Worm (Caenorhabditis elegans) whole organism, midembryonic: Measurements from ENCODE around the gene Y38C1AA.1.

Source experiments
- T22C8.4 ChIP-seq: fragments of 200-800 bp; sonication (Bioruptor generic); IDR thresholded peaks from 2 replicates; pipeline ENCODE4 v1.3.6; 2022; ENCODE audit warnings: missing genetic modification characterization, missing compliant biosample characterization
- cog-1 ChIP-seq: sonication (generic microtip); optimal IDR thresholded peaks from 2 replicates; lab custom pipeline; 2016; ENCODE audit warnings: missing genetic modification characterization, missing compliant biosample characterization
- flt-1 ChIP-seq: fragments of 200-800 bp; sonication (Bioruptor generic); IDR thresholded peaks from 2 replicates; pipeline ENCODE4 v1.3.6; 2022; ENCODE audit warnings: missing genetic modification characterization, missing compliant biosample characterization
- klf-2 ChIP-seq: fragments of 200-800 bp; sonication (Bioruptor generic); conservative IDR thresholded peaks from 2 replicates; pipeline ENCODE4 v1.3.6; 2022; ENCODE audit warnings: missing genetic modification reagents, missing genetic modification characterization, missing compliant biosample characterization
- med-1 ChIP-seq: sonication (generic microtip); optimal IDR thresholded peaks from 2 replicates; lab custom pipeline; 2017; ENCODE audit warnings: missing genetic modification characterization, mild to moderate bottlenecking, missing compliant biosample characterization, antibody characterized with exemption, missing genetic modification reagents; ENCODE audit not compliant: insufficient read depth
- ref-1 ChIP-seq: fragments of 200-800 bp; sonication (Bioruptor generic); conservative IDR thresholded peaks from 2 replicates; pipeline ENCODE4 v1.3.6; 2022; ENCODE audit warnings: missing genetic modification reagents, missing genetic modification characterization, missing compliant biosample characterization
- tab-1 ChIP-seq: fragments of 200-800 bp; sonication (Bioruptor generic); IDR thresholded peaks from 2 replicates; pipeline ENCODE4 v1.3.6; 2022; ENCODE audit warnings: missing genetic modification characterization, missing compliant biosample characterization
- ztf-23 ChIP-seq: fragments of 200-800 bp; sonication (Bioruptor generic); IDR thresholded peaks from 2 replicates; pipeline ENCODE4 v1.3.6; 2022; ENCODE audit warnings: missing genetic modification reagents, missing genetic modification characterization, missing compliant biosample characterization
- ztf-29 ChIP-seq: fragments of 200-800 bp; sonication (Bioruptor generic); IDR thresholded peaks from 2 replicates; pipeline ENCODE4 v1.3.6; 2022; ENCODE audit warnings: missing genetic modification reagents, missing genetic modification characterization, missing compliant biosample characterization

The Y38C1AA.1 gene

DNA sequence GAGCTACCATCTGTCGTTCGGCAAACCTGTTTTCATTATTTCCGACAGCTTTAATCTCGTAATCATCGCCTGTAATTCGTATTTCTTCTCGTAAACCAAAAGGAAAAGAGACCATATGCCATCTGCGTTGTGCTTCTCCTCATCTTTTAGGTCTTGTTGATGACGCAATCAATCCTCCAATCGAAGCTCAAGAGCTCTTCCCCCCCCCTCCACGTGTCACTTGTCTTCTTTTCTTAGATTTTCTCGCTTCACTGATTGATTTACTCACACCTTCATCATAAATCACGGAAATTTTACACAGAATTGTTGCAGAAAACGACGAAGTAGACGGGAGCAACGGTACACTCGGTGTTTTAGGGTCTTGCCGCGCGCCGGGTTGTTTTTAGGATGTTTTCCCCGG lies 29.3 kb upstream of the Y38C1AA.1 start, which contains the start of gene tcl-2:
tcl-2 (plus strand) TSS at position 388 of the 400 bp plus-strand sequence.
- TF ChIP-seq tab-1 (GFP tag; lab: Robert Waterston, UW) (no peak), T22C8.4 (GFP tag; lab: Robert Waterston, UW) (no peak), med-1 (GFP tag; lab: Kevin White, UChicago) (no peak), flt-1 (GFP tag; lab: Robert Waterston, UW) (peak; percentile 12; the same call in 1 of the 2 replicates), ztf-23 (GFP tag; lab: Robert Waterston, UW) (no peak)

DNA sequence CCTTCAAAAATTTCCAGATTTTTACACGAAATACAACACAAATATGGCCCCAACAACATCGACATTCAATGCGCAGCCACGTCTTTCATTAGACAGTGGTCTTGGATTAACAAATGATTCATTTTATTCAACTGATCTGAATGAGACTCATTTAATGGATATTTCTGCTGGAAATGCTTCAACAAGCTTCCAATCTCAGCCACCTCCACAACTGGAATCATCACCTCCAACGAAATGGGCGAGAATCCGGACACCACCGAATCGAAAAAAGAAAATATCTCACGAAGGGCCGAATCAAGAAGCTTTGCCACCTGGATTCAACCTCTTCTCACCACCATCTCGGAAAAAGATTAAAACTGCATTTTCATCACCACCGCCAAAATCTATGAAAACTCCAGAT lies 28.3 kb upstream of the Y38C1AA.1 start:
- TF ChIP-seq tab-1 (GFP tag; lab: Robert Waterston, UW): no peak
- TF ChIP-seq ztf-23 (GFP tag; lab: Robert Waterston, UW): no peak
- no peak for TF ChIP-seq med-1 (GFP tag; lab: Kevin White, UChicago)
- no peak for TF ChIP-seq T22C8.4 (GFP tag; lab: Robert Waterston, UW)
- TF ChIP-seq flt-1 (GFP tag; lab: Robert Waterston, UW): no peak
- no peak for TF ChIP-seq cog-1 (tag; lab: Kevin White, UChicago)
- TF ChIP-seq ztf-29 (GFP tag; lab: Robert Waterston, UW): no peak
- TF ChIP-seq klf-2 (GFP tag; lab: Robert Waterston, UW): no peak
- TF ChIP-seq ref-1 (GFP tag; lab: Robert Waterston, UW): no peak

DNA sequence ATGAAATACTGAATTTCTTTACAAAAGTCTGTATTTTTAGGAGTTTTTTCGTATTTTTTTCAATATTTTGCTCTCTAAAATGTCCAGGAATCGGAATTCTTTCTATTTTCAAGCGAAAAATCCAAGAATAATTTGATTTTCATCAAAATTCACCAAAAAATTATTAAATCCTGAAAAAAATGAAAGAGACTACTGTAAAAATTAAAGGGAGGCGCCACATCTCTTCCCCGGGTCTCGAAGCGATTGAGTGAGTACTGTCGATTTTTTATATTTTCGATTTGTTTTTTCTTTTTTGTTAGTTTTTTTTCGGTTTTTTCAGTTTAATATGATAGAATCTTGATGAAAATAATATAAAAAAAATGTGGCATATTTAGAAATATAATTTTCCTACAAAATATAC lies 24.5 kb upstream of the Y38C1AA.1 start:
- no peak for TF ChIP-seq ztf-29 (GFP tag; lab: Robert Waterston, UW)
- TF ChIP-seq ztf-23 (GFP tag; lab: Robert Waterston, UW): no peak
- TF ChIP-seq tab-1 (GFP tag; lab: Robert Waterston, UW): no peak
- no peak for TF ChIP-seq ref-1 (GFP tag; lab: Robert Waterston, UW)
- TF ChIP-seq med-1 (GFP tag; lab: Kevin White, UChicago): no peak
- TF ChIP-seq cog-1 (tag; lab: Kevin White, UChicago): no peak
- no peak for TF ChIP-seq klf-2 (GFP tag; lab: Robert Waterston, UW)
- no peak for TF ChIP-seq T22C8.4 (GFP tag; lab: Robert Waterston, UW)
- TF ChIP-seq flt-1 (GFP tag; lab: Robert Waterston, UW): no peak

DNA sequence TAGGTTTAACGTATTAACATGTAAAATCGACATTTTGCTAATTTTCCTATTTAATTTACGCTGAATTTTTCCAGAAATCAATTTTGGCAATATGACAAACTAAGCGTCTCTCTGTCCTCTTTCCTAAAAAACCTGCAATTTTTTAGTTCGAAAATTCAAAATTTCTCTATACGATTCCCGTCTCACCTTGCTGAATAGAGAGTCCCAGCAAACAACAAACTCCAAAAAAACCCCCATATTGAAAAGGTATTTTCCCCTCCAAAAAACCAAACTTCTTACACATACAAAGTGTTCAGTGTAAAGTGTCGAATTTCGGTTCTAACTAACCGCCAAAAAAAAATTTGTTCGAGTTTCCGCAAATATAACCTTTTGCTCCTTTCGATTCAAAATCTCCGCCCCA lies 23.8 kb upstream of the Y38C1AA.1 start, which contains the start of gene pnc-1:
pnc-1 (plus strand) TSS at position 301 of the 400 bp plus-strand sequence.
- no peak for TF ChIP-seq ztf-29 (GFP tag; lab: Robert Waterston, UW)
- TF ChIP-seq cog-1 (tag; lab: Kevin White, UChicago): no peak
- TF ChIP-seq flt-1 (GFP tag; lab: Robert Waterston, UW): no peak
- TF ChIP-seq ztf-23 (GFP tag; lab: Robert Waterston, UW): no peak
- TF ChIP-seq ref-1 (GFP tag; lab: Robert Waterston, UW): no peak
- TF ChIP-seq tab-1 (GFP tag; lab: Robert Waterston, UW): no peak
- TF ChIP-seq T22C8.4 (GFP tag; lab: Robert Waterston, UW): no peak
- no peak for TF ChIP-seq klf-2 (GFP tag; lab: Robert Waterston, UW)
- TF ChIP-seq med-1 (GFP tag; lab: Kevin White, UChicago): no peak

- no peak for TF ChIP-seq tab-1 (GFP tag; lab: Robert Waterston, UW)
- TF ChIP-seq klf-2 (GFP tag; lab: Robert Waterston, UW): no peak
- TF ChIP-seq ref-1 (GFP tag; lab: Robert Waterston, UW): no peak
- TF ChIP-seq T22C8.4 (GFP tag; lab: Robert Waterston, UW): no peak
- TF ChIP-seq ztf-23 (GFP tag; lab: Robert Waterston, UW): no peak
- no peak for TF ChIP-seq ztf-29 (GFP tag; lab: Robert Waterston, UW)
- TF ChIP-seq cog-1 (tag; lab: Kevin White, UChicago): no peak
- TF ChIP-seq flt-1 (GFP tag; lab: Robert Waterston, UW): no peak
- TF ChIP-seq med-1 (GFP tag; lab: Kevin White, UChicago): no peak
Observed at ce11 chrIV:186110-186509, 21.9 kb upstream of the Y38C1AA.1 start.

ce11 chrIV:187336-187735 lies 20.6 kb upstream of the Y38C1AA.1 start:
- TF ChIP-seq T22C8.4 (GFP tag; lab: Robert Waterston, UW): no peak
- no peak for TF ChIP-seq klf-2 (GFP tag; lab: Robert Waterston, UW)
- no peak for TF ChIP-seq tab-1 (GFP tag; lab: Robert Waterston, UW)
- TF ChIP-seq cog-1 (tag; lab: Kevin White, UChicago): no peak
- TF ChIP-seq med-1 (GFP tag; lab: Kevin White, UChicago): no peak
- TF ChIP-seq ztf-23 (GFP tag; lab: Robert Waterston, UW): no peak
- no peak for TF ChIP-seq ref-1 (GFP tag; lab: Robert Waterston, UW)
- no peak for TF ChIP-seq flt-1 (GFP tag; lab: Robert Waterston, UW)
- no peak for TF ChIP-seq ztf-29 (GFP tag; lab: Robert Waterston, UW)

ce11 chrIV:189087-189486 lies 18.9 kb upstream of the Y38C1AA.1 start:
- no peak for TF ChIP-seq klf-2 (GFP tag; lab: Robert Waterston, UW)
- TF ChIP-seq med-1 (GFP tag; lab: Kevin White, UChicago): no peak
- no peak for TF ChIP-seq ztf-29 (GFP tag; lab: Robert Waterston, UW)
- TF ChIP-seq ztf-23 (GFP tag; lab: Robert Waterston, UW): no peak
- no peak for TF ChIP-seq flt-1 (GFP tag; lab: Robert Waterston, UW)
- TF ChIP-seq tab-1 (GFP tag; lab: Robert Waterston, UW): no peak
- TF ChIP-seq T22C8.4 (GFP tag; lab: Robert Waterston, UW): no peak
- no peak for TF ChIP-seq cog-1 (tag; lab: Kevin White, UChicago)
- TF ChIP-seq ref-1 (GFP tag; lab: Robert Waterston, UW): no peak

ce11 chrIV:192046-192445 lies 15.9 kb upstream of the Y38C1AA.1 start, which contains the start of gene Y38C1AA.12:
Gene Y38C1AA.12, plus strand, starts transcription at chrIV:192256.
- TF ChIP-seq flt-1 (GFP tag; lab: Robert Waterston, UW) (peak; percentile 84), ztf-23 (GFP tag; lab: Robert Waterston, UW) (peak; percentile 70; the same call in 1 of the 2 replicates), T22C8.4 (GFP tag; lab: Robert Waterston, UW) (no peak), cog-1 (tag; lab: Kevin White, UChicago) (peak; percentile 74), tab-1 (GFP tag; lab: Robert Waterston, UW) (no peak)

- TF ChIP-seq ref-1 (GFP tag; lab: Robert Waterston, UW): no peak
- TF ChIP-seq flt-1 (GFP tag; lab: Robert Waterston, UW): no peak
- TF ChIP-seq ztf-29 (GFP tag; lab: Robert Waterston, UW): no peak
- no peak for TF ChIP-seq klf-2 (GFP tag; lab: Robert Waterston, UW)
- no peak for TF ChIP-seq T22C8.4 (GFP tag; lab: Robert Waterston, UW)
- no peak for TF ChIP-seq med-1 (GFP tag; lab: Kevin White, UChicago)
- TF ChIP-seq tab-1 (GFP tag; lab: Robert Waterston, UW): no peak
- TF ChIP-seq cog-1 (tag; lab: Kevin White, UChicago): no peak
- no peak for TF ChIP-seq ztf-23 (GFP tag; lab: Robert Waterston, UW)
Observed at ce11 chrIV:194442-194841, 13.5 kb upstream of the Y38C1AA.1 start, which contains the start of gene csn-3. Gene csn-3, plus strand, starts transcription at chrIV:194742.
